Worm (Caenorhabditis elegans) whole organism, young adult: Measurements from ENCODE around the gene fut-1.

Source experiments
- B0261.1 ChIP-seq: sonication (generic microtip); optimal IDR thresholded peaks from 2 replicates; lab custom pipeline; 2016; ENCODE audit warnings: mild to moderate bottlenecking, missing genetic modification characterization, moderate library complexity, missing compliant biosample characterization
- ama-1 ChIP-seq, 3 experiments: fragments of 150-350 bp in 1 of 3; sonication (generic microtip) in 2 of 3; optimal IDR thresholded peaks; 2 replicates each; lab custom pipeline; 2014 to 2018; ENCODE audit warnings: missing biosample characterization in 2 of 3, missing genetic modification characterization in 2 of 3, missing genetic modification reagents in 2 of 3
- attf-5 ChIP-seq: fragments of 200-800 bp; sonication (Bioruptor generic); optimal IDR thresholded peaks from 2 replicates; lab custom pipeline; 2018; ENCODE audit warnings: mild to moderate bottlenecking, missing genetic modification characterization, missing compliant biosample characterization
- die-1 ChIP-seq: sonication (generic microtip); optimal IDR thresholded peaks from 2 replicates; lab custom pipeline; 2016; ENCODE audit warnings: missing genotype, mild to moderate bottlenecking, missing genetic modification characterization, missing compliant biosample characterization
- him-1 ChIP-seq: sonication (generic microtip); optimal IDR thresholded peaks from 2 replicates; lab custom pipeline; 2016; ENCODE audit warnings: missing genotype, missing genetic modification reagents, missing genetic modification characterization, missing compliant biosample characterization
- hlh-12 ChIP-seq: sonication (generic microtip); optimal IDR thresholded peaks from 2 replicates; lab custom pipeline; 2016; ENCODE audit warnings: missing genetic modification characterization, missing compliant biosample characterization
- hmg-20 ChIP-seq: fragments of 200-800 bp; sonication (Bioruptor generic); IDR thresholded peaks from 2 replicates; pipeline ENCODE4 v1.3.6; 2022; ENCODE audit warnings: missing genetic modification reagents, missing genetic modification characterization, missing compliant biosample characterization
- let-526 ChIP-seq: fragments of 200-800 bp; sonication (Bioruptor generic); IDR thresholded peaks from 2 replicates; pipeline ENCODE4 v1.3.6; 2022; ENCODE audit warnings: missing genetic modification reagents, missing genetic modification characterization, missing compliant biosample characterization
- lir-1 ChIP-seq: fragments of 200-800 bp; sonication (Bioruptor generic); conservative IDR thresholded peaks from 2 replicates; pipeline ENCODE4 v1.3.6; 2022; ENCODE audit warnings: missing genetic modification reagents, missing genetic modification characterization, missing compliant biosample characterization
- sea-2 ChIP-seq: fragments of 200-800 bp; sonication (Bioruptor generic); IDR thresholded peaks from 2 replicates; pipeline ENCODE4 v1.3.6; 2022; ENCODE audit warnings: missing genetic modification characterization, missing compliant biosample characterization
- snpc-1.1 ChIP-seq: sonication (generic microtip); optimal IDR thresholded peaks from 2 replicates; lab custom pipeline; 2017; ENCODE audit warnings: missing genetic modification characterization, mild to moderate bottlenecking, missing compliant biosample characterization, antibody characterized with exemption, moderate library complexity, missing genotype, missing genetic modification reagents; ENCODE audit not compliant: insufficient read depth
- snpc-1.3 ChIP-seq: sonication (generic microtip); optimal IDR thresholded peaks from 2 replicates; lab custom pipeline; 2017; ENCODE audit warnings: missing genetic modification characterization, mild to moderate bottlenecking, missing compliant biosample characterization, antibody characterized with exemption, moderate library complexity, missing genotype, missing genetic modification reagents; ENCODE audit not compliant: insufficient read depth
- snpc-4 ChIP-seq, 5 experiments: fragments of 150-350 bp in 1 of 5; sonication (generic microtip) in 4 of 5; optimal IDR thresholded peaks; 2 replicates each; lab custom pipeline; 2014 to 2018; ENCODE audit warnings: missing genetic modification characterization in 5 of 5, missing biosample characterization in 3 of 5, antibody characterized with exemption in 2 of 5, mild to moderate bottlenecking in 2 of 5, missing compliant biosample characterization in 2 of 5, missing genotype in 2 of 5, moderate library complexity in 2 of 5, missing genetic modification reagents in 1 of 5

DNA sequence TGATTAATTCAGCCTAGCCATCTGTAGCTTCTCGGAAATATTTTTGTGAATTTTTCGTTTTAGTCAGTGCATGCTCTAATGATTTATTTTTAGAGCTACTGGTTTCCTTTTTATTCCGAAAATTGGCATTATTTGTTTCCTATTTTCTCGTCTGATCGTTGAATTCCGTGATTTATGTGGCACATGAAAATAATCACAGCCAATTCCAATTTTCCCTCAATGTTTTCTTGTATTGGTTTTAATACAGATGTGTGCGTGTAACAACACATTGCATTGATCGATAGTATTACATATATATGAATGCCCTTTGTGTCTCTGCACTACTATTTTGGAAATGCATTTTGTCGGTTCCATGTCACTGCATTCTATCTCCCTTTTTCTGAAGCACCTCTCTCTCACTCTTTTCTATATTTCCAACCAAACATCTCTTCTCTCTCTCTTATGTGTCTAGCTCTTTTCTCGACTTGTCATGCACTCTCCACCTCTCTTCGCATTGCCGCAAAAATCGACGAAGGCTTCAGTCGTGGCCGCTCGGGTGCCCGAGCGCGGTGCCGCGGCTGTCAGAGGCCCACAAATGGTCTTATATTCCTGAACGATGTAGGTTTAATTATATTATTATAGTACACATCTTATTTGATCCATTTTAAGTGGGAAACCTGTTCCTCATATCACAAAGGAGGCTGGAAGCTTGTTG, 25.0 kb upstream of the fut-1 start:
- TF ChIP-seq him-1 (tag; lab: Kevin White, UChicago) (no peak), hmg-20 (no peak), snpc-1.3 (tag; lab: Kevin White, UChicago) (no peak), sea-2 (GFP tag; lab: Robert Waterston, UW) (no peak), die-1 (tag; lab: Kevin White, UChicago) (no peak), snpc-4 (GFP tag; optimal IDR thresholded peaks at IDR 0.05; lab: Kevin White, UChicago) (no peak), snpc-4 (tag; optimal IDR thresholded peaks at IDR 0.05; lab: Kevin White, UChicago) (peak in 2 of 4 experiments; percentile 3 to 18), attf-5 (GFP tag; lab: Kevin White, UChicago) (peak; percentile 27), let-526 (no peak), hlh-12 (no peak), ama-1 (optimal IDR thresholded peaks at IDR 0.05; lab: Kevin White, UChicago) (peak; percentile 81), ama-1 (GFP tag; optimal IDR thresholded peaks at IDR 0.05; lab: Kevin White, UChicago) (no peak), B0261.1 (tag; lab: Kevin White, UChicago) (no peak), snpc-1.1 (tag; lab: Kevin White, UChicago) (no peak), lir-1 (no peak)
